Worm (Caenorhabditis elegans): Measurements from ENCODE around the gene atg-9.

Gene atg-9

DNA sequence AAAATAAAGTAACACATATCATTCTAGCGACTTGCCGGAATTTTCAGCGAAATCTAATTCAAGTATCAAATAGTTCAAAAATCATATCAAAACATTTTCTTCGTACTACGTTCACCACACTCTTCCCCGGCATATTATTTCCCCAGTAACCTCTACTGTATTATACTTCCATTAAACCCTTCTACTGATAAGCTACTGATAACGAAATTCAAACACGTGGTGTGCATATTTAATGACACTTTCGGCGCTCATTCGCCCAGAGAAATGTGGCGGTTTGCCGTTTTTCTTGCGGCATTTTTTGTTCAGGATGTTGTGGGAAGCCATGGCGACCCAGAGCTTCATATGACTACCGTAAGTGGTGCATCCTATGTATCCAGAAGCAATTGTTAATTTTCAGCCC lies 36.3 kb downstream of the atg-9 start, which contains the start of gene lipl-5:
lipl-5 (plus strand) TSS at position 259 of the 400 bp plus-strand sequence.
- no peak for TF ChIP-seq scrt-1 (GFP tag; IDR thresholded peaks at IDR 0.05)
- TF ChIP-seq tra-4 (tag; optimal IDR thresholded peaks at IDR 0.05): no peak
- no peak for TF ChIP-seq ama-1 (optimal IDR thresholded peaks at IDR 0.05)

ce11 chrV:388397-388796 lies 39.2 kb downstream of the atg-9 start, which contains the start of gene ZK6.6:
TSS of gene ZK6.6 (plus strand) at chrV:388697.
- no peak for TF ChIP-seq aly-1 (tag; optimal IDR thresholded peaks at IDR 0.05)
- no peak for TF ChIP-seq B0310.2 (tag; optimal IDR thresholded peaks at IDR 0.05)
- no peak for TF ChIP-seq pes-1 (GFP tag; IDR thresholded peaks at IDR 0.05)
- TF ChIP-seq tra-4 (tag; optimal IDR thresholded peaks at IDR 0.05): no peak
- no peak for TF ChIP-seq tbx-11 (GFP tag; IDR thresholded peaks at IDR 0.05)
- no peak for TF ChIP-seq hmg-4 (GFP tag; optimal IDR thresholded peaks at IDR 0.05)
- TF ChIP-seq hnd-1 (tag; optimal IDR thresholded peaks at IDR 0.05): no peak
- TF ChIP-seq ceh-36 (tag; optimal IDR thresholded peaks at IDR 0.05): no peak
- TF ChIP-seq ama-1 (optimal IDR thresholded peaks at IDR 0.05): no peak
- no peak for TF ChIP-seq F13C5.2 (tag; optimal IDR thresholded peaks at IDR 0.05)
- TF ChIP-seq tbx-37 (GFP tag; conservative IDR thresholded peaks at IDR 0.05): no peak
- no peak for TF ChIP-seq flt-1 (GFP tag; IDR thresholded peaks at IDR 0.05)

ce11 chrV:392199-392678 lies 43.1 kb downstream of the atg-9 start, which contains the start of gene nhr-254:
TSS of gene nhr-254 (plus strand) at chrV:392628.
- TF ChIP-seq hnd-1 (tag; optimal IDR thresholded peaks at IDR 0.05): no peak
- TF ChIP-seq B0310.2 (tag; optimal IDR thresholded peaks at IDR 0.05): no peak
- no peak for TF ChIP-seq tbx-37 (GFP tag; conservative IDR thresholded peaks at IDR 0.05)
- TF ChIP-seq sea-1 (GFP tag; conservative IDR thresholded peaks at IDR 0.05): no peak
- TF ChIP-seq flt-1 (GFP tag; IDR thresholded peaks at IDR 0.05): no peak
- no peak for TF ChIP-seq hmg-4 (GFP tag; optimal IDR thresholded peaks at IDR 0.05)
- no peak for TF ChIP-seq ama-1 (optimal IDR thresholded peaks at IDR 0.05)
- TF ChIP-seq ceh-36 (tag; optimal IDR thresholded peaks at IDR 0.05): no peak
- no peak for TF ChIP-seq hmbx-1 (tag; optimal IDR thresholded peaks at IDR 0.05)
- no peak for TF ChIP-seq scrt-1 (GFP tag; IDR thresholded peaks at IDR 0.05)
- no peak for TF ChIP-seq ets-7 (tag; optimal IDR thresholded peaks at IDR 0.05)
- TF ChIP-seq pes-1 (GFP tag; IDR thresholded peaks at IDR 0.05): no peak
- no peak for TF ChIP-seq ceh-13 (GFP tag; optimal IDR thresholded peaks at IDR 0.05)
- TF ChIP-seq aly-1 (tag; optimal IDR thresholded peaks at IDR 0.05): no peak
- TF ChIP-seq tra-4 (tag; optimal IDR thresholded peaks at IDR 0.05): no peak

DNA sequence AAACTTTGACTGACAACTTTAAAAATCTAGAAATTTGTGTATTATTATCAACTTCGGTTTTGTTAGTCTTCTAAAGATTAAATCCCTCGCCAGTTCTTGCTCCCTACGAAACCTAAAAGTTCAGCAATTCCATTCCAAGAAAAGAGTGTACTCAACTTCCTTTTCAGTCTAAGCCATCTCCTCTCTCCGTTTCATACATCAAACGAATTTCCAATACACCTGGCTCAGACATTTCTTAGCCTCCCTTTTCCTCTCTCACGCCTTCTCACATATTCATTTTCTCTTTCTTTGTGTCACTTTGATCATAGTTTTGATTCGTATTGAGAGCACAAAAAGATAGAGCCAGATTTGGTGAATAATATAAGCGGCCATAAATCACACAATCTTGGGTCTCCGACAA lies 47.1 kb downstream of the atg-9 start, which contains the start of gene nhr-253:
nhr-253 (plus strand) TSS at position 285 of the 400 bp plus-strand sequence.
- TF ChIP-seq ama-1 (optimal IDR thresholded peaks at IDR 0.05) (no peak), aly-1 (tag; optimal IDR thresholded peaks at IDR 0.05) (no peak), tbx-11 (GFP tag; IDR thresholded peaks at IDR 0.05) (no peak), flt-1 (GFP tag; IDR thresholded peaks at IDR 0.05) (no peak), hnd-1 (tag; optimal IDR thresholded peaks at IDR 0.05) (no peak), ets-7 (tag; optimal IDR thresholded peaks at IDR 0.05) (no peak), hmbx-1 (tag; optimal IDR thresholded peaks at IDR 0.05) (no peak), tbx-37 (GFP tag; conservative IDR thresholded peaks at IDR 0.05) (no peak), F13C5.2 (tag; optimal IDR thresholded peaks at IDR 0.05) (no peak), pes-1 (GFP tag; IDR thresholded peaks at IDR 0.05) (no peak), B0310.2 (tag; optimal IDR thresholded peaks at IDR 0.05) (no peak), ceh-13 (GFP tag; optimal IDR thresholded peaks at IDR 0.05) (no peak), tra-4 (tag; optimal IDR thresholded peaks at IDR 0.05) (no peak), hmg-4 (GFP tag; optimal IDR thresholded peaks at IDR 0.05) (no peak), scrt-1 (GFP tag; IDR thresholded peaks at IDR 0.05) (no peak), sea-1 (GFP tag; conservative IDR thresholded peaks at IDR 0.05) (no peak), ceh-36 (tag; optimal IDR thresholded peaks at IDR 0.05) (no peak)

DNA sequence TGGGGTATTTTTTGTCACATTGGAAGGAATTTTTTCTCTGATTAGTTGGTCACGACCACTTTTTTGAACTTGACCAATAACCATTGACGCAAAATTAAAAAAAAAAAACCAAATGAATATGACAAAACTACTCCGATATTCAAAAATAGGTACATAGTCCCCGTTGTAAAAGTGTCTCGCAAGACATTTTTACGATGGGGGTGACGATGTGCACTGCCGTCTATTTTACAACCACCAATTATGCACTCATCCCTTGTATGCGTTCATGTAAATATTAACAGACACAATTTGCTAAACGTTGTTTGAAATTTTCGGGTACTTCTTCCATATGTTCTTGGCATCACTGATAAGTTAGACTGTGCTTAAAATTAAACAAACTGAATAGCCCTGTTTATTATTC lies 50.5 kb downstream of the atg-9 start, which contains the start of gene scl-27:
scl-27 (plus strand) TSS at position 301 of the 400 bp plus-strand sequence.
- TF ChIP-seq aly-1 (tag; optimal IDR thresholded peaks at IDR 0.05) (no peak), ama-1 (optimal IDR thresholded peaks at IDR 0.05) (no peak), sea-1 (GFP tag; conservative IDR thresholded peaks at IDR 0.05) (no peak), hmbx-1 (tag; optimal IDR thresholded peaks at IDR 0.05) (no peak), flt-1 (GFP tag; IDR thresholded peaks at IDR 0.05) (no peak), tbx-37 (GFP tag; conservative IDR thresholded peaks at IDR 0.05) (no peak), tbx-11 (GFP tag; IDR thresholded peaks at IDR 0.05) (no peak), B0310.2 (tag; optimal IDR thresholded peaks at IDR 0.05) (no peak), pes-1 (GFP tag; IDR thresholded peaks at IDR 0.05) (no peak), tra-4 (tag; optimal IDR thresholded peaks at IDR 0.05) (no peak), scrt-1 (GFP tag; IDR thresholded peaks at IDR 0.05) (no peak), ets-7 (tag; optimal IDR thresholded peaks at IDR 0.05) (no peak), F13C5.2 (tag; optimal IDR thresholded peaks at IDR 0.05) (no peak), ceh-13 (GFP tag; optimal IDR thresholded peaks at IDR 0.05) (no peak), ceh-36 (tag; optimal IDR thresholded peaks at IDR 0.05) (no peak), hnd-1 (tag; optimal IDR thresholded peaks at IDR 0.05) (no peak)

- TF ChIP-seq F13C5.2 (tag; optimal IDR thresholded peaks at IDR 0.05) (no peak), tbx-37 (GFP tag; conservative IDR thresholded peaks at IDR 0.05) (no peak), hnd-1 (tag; optimal IDR thresholded peaks at IDR 0.05) (no peak)
Measured at ce11 chrV:403028-403427, 53.8 kb downstream of the atg-9 start, which contains the start of gene srh-62. TSS of gene srh-62 (minus strand) at chrV:403128.

DNA sequence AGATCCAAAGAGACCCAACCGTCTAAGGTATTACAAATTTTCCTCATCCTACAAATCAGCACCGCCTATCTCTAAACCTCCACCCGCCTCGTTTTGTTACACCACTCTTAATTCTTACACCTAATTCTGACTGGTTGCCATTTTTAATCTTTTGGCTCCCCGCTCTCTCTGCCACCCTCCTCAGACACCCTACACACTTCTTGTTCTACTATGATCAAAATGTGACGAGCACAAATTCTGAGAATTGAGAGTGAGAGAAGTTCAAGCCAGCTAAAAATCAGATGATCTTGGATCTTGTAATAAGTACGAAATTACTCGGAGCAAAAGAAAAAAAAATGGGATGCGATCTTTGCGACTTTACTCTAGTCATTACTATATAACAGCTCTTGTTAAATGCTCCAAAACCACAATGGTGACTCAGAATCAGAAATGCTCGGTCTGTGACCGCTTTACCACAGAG lies 55.1 kb downstream of the atg-9 start, which contains the start of gene nhr-252:
nhr-252 (plus strand) TSS at position 410 of the 460 bp plus-strand sequence.
- TF ChIP-seq ceh-36 (tag; optimal IDR thresholded peaks at IDR 0.05) (no peak), aly-1 (tag; optimal IDR thresholded peaks at IDR 0.05) (no peak)

All from whole organism, early embryonic.